Worm (Caenorhabditis elegans): ENCODE results near the gene unc-71.

ce11 chrIII:12907218-12907617, 15.7 kb upstream of the unc-71 start:
- TF ChIP-seq ceh-36 (tag; optimal IDR thresholded peaks at IDR 0.05), result no peak
- TF ChIP-seq hmg-4 (GFP tag; optimal IDR thresholded peaks at IDR 0.05), result no peak
- TF ChIP-seq ama-1 (optimal IDR thresholded peaks at IDR 0.05), result no peak
- TF ChIP-seq flt-1 (GFP tag; IDR thresholded peaks at IDR 0.05), result no peak
- no peak for TF ChIP-seq tbx-11 (GFP tag; IDR thresholded peaks at IDR 0.05)
- no peak for TF ChIP-seq sea-1 (GFP tag; conservative IDR thresholded peaks at IDR 0.05)
- TF ChIP-seq aly-1 (tag; optimal IDR thresholded peaks at IDR 0.05), result no peak
- no peak for TF ChIP-seq pes-1 (GFP tag; IDR thresholded peaks at IDR 0.05)
- no peak for TF ChIP-seq scrt-1 (GFP tag; IDR thresholded peaks at IDR 0.05)
- no peak for TF ChIP-seq hnd-1 (tag; optimal IDR thresholded peaks at IDR 0.05)
- no peak for TF ChIP-seq hmbx-1 (tag; optimal IDR thresholded peaks at IDR 0.05)
- TF ChIP-seq ceh-13 (GFP tag; optimal IDR thresholded peaks at IDR 0.05), result no peak
- TF ChIP-seq tbx-37 (GFP tag; conservative IDR thresholded peaks at IDR 0.05), result no peak
- TF ChIP-seq B0310.2 (tag; optimal IDR thresholded peaks at IDR 0.05), result no peak

All from whole organism, early embryonic.